Worm (Caenorhabditis elegans): ENCODE measurements around the gene clec-76.

clec-76 gene

DNA sequence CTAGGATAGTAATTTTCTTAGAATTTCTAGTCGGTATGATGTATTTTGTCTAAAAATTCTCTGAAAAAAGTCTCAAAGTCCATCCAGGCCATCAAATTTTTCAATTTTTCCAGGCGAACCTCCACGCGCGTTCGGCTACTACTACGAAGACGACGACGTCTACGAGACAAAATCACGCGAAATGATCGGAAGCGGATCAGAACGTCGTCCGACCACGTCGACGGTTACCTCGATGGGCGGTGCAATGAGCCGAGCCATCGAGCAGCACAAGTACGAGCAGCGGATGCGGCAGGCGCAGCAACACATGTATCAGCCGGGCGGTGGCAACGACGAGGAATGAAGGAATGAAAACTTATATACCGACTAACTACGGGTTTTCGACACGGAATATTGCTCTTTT lies 48.6 kb downstream of the clec-76 start:
- no peak for TF ChIP-seq unc-62 (GFP tag; optimal IDR thresholded peaks at IDR 0.05)

DNA sequence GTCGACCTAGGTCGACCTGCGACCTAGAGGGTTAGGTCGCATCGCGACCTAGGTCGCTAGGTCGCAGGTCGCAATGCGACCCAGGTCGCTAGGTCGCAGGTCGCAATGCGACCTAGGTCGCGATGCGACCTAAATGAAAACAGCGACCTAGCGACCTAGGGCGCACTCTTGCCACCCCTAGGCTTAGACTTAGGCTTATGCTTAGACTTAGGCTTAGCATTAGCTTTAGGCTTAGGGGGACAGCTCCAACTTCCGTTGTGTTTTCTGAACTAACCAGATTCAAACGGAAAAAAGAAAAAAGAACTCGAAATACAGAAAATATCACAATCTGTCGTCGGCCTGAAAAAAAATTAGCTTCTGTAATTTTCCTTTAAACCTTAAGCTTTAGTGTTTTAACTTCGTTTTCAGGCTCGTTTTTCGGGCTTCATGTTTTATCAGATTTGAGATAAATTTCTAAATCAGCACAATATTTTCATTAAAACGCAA lies 49.3 kb downstream of the clec-76 start:
- no peak for TF ChIP-seq unc-62 (GFP tag; optimal IDR thresholded peaks at IDR 0.05)

DNA sequence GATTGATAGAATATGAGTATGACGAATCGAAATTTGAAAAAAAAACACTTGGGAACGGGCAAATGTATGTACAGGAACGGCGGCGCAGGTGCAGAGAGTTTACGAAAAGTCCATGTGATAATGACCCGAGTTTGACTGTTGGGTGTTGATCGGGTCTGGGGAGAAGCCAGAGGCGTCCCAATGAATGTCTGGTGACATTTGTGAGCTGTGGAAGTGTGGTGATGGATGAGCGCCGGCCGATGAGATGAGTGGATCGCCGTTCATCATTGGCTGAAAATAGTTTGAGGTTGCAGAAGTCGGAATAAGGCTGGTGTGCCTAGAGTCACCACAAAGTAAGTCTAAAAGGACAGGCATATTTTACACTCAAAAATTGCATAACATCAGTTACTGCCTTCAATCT lies 50.6 kb downstream of the clec-76 start:
- TF ChIP-seq unc-62 (GFP tag; optimal IDR thresholded peaks at IDR 0.05), result no peak

DNA sequence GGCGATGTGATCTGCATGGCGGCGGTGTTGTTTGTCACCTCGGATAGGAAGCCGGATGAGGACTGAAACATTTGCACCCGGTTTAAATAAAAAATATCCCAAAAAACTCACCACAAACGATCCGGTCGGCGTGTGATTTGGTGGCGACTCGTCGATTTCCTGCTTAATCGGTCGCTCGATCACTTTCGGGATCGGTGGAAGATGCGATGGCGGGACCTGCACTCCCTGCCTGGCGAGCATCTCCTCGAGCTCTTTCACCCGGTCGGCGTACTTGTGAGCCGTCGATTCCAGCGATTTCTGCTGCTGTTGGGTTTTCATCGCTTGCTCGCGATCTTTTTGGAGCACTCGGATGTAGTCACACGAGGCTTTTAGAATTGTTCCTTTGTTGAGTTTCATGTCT lies 51.7 kb downstream of the clec-76 start:
- TF ChIP-seq unc-62 (GFP tag; optimal IDR thresholded peaks at IDR 0.05), result no peak

All from whole organism, dauer.